Worm (Caenorhabditis elegans): Measurements from ENCODE around the gene C55A6.4.

The C55A6.4 gene

DNA sequence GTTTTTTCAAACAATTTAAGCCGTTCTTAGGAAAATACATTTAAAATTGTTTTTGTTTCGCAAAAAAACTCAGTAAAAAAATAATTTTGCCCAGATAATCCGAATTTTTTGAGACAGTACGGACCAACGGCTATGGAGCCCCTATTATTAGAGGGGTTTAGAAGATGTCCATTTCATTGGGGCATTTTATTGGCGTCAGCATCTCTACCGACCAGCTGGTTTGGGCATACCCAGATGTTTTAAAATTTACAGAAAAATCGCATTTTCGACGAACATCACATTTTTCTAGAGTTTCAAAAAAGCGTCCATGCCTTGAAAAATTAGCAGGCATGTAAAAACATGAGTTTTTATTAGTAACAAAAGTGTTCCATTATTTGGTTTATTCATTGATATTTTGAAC lies 23.6 kb upstream of the C55A6.4 start:
- TF ChIP-seq ama-1 (optimal IDR thresholded peaks at IDR 0.05) = peak; percentile 19
- TF ChIP-seq lin-38 (GFP tag; IDR thresholded peaks at IDR 0.05) = peak; percentile 30; the same call in 1 of the 2 replicates
- TF ChIP-seq rbr-2 (tag; optimal IDR thresholded peaks at IDR 0.05) = no peak
- TF ChIP-seq ceh-62 (tag; optimal IDR thresholded peaks at IDR 0.05) = no peak
- 0 out of 2 replicates have a peak, but pooled peaks have one; percentile 53 for TF ChIP-seq madf-9 (GFP tag; conservative IDR thresholded peaks at IDR 0.05)
- TF ChIP-seq gei-8 (GFP tag; optimal IDR thresholded peaks at IDR 0.05) = peak; percentile 52
- no peak for TF ChIP-seq nhr-6 (tag; optimal IDR thresholded peaks at IDR 0.05)
- TF ChIP-seq hlh-11 (tag; optimal IDR thresholded peaks at IDR 0.05) = no peak
- peak; percentile 30; the same call in 1 of the 2 replicates for TF ChIP-seq vab-7 (GFP tag; IDR thresholded peaks at IDR 0.05)
- TF ChIP-seq ceh-20 (GFP tag; IDR thresholded peaks at IDR 0.05) = peak; percentile 42; the same call in 1 of the 2 replicates
- no peak for TF ChIP-seq mxl-2 (GFP tag; conservative IDR thresholded peaks at IDR 0.05)
- TF ChIP-seq pha-4 (GFP tag; IDR thresholded peaks at IDR 0.05) = 0 out of 2 replicates have a peak, but pooled peaks have one; percentile 44
- TF ChIP-seq pha-4 (tag; optimal IDR thresholded peaks at IDR 0.05) = no peak
- no peak for TF ChIP-seq ZK546.5 (tag; optimal IDR thresholded peaks at IDR 0.05)
- 0 out of 2 replicates have a peak, but pooled peaks have one; percentile 35 for TF ChIP-seq Y48G9A.11 (GFP tag; IDR thresholded peaks at IDR 0.05)
- TF ChIP-seq lim-7 (GFP tag; IDR thresholded peaks at IDR 0.05) = peak; percentile 67
- 0 out of 2 replicates have a peak, but pooled peaks have one; percentile 39 for TF ChIP-seq arid-1 (GFP tag; conservative IDR thresholded peaks at IDR 0.05)
- no peak for TF ChIP-seq spr-3 (GFP tag; optimal IDR thresholded peaks at IDR 0.05)
- no peak for TF ChIP-seq ceh-28 (tag; optimal IDR thresholded peaks at IDR 0.05)
- 0 out of 2 replicates have a peak, but pooled peaks have one; percentile 6 for TF ChIP-seq snpc-1.2 (GFP tag; IDR thresholded peaks at IDR 0.05)
- TF ChIP-seq ces-1 (GFP tag; optimal IDR thresholded peaks at IDR 0.05) = no peak
- TF ChIP-seq dmd-9 (GFP tag; IDR thresholded peaks at IDR 0.05) = 0 out of 2 replicates have a peak, but pooled peaks have one; percentile 36
- peak; percentile 82; the same call in 1 of the 2 replicates for TF ChIP-seq D1046.2 (GFP tag; IDR thresholded peaks at IDR 0.05)
- TF ChIP-seq hmg-1.1 (GFP tag; IDR thresholded peaks at IDR 0.05) = 0 out of 2 replicates have a peak, but pooled peaks have one; percentile 33
- TF ChIP-seq hif-1 (tag; optimal IDR thresholded peaks at IDR 0.05) = peak in 1 of 2 experiments; percentile 64
- no peak; the same call in 1 of the 2 replicates for TF ChIP-seq lin-29 (GFP tag; IDR thresholded peaks at IDR 0.05)
- TF ChIP-seq unc-39 (tag; optimal IDR thresholded peaks at IDR 0.05) = no peak
- TF ChIP-seq mdt-29 (GFP tag; IDR thresholded peaks at IDR 0.05) = 0 out of 2 replicates have a peak, but pooled peaks have one; percentile 5
- TF ChIP-seq daf-19 (GFP tag; conservative IDR thresholded peaks at IDR 0.05) = no peak
- TF ChIP-seq tra-1 (GFP tag; IDR thresholded peaks at IDR 0.05) = 0 out of 2 replicates have a peak, but pooled peaks have one; percentile 9
- no peak for TF ChIP-seq nhr-237 (tag; optimal IDR thresholded peaks at IDR 0.05)

DNA sequence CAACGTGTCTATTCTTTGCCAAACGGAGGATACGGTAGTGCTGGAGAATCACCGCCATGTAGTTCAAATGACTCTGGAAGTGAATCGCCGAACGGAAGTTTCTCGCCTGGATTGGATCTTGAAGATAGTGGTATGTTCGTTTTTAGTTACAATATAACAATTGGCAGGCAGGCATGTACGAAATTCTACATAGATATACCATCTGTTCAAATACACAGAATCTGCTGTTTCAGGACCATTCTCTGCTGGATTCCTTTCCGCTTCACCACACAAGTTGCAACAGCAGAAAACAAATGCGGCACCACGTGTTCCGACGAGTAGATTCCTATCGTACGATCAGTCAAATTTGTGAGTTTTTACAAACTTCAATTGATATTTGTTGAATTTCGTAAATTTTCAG lies 21.8 kb upstream of the C55A6.4 start:
- no peak for TF ChIP-seq zfp-3 (GFP tag; conservative IDR thresholded peaks at IDR 0.05)
- no peak for TF ChIP-seq mdt-29 (GFP tag; IDR thresholded peaks at IDR 0.05)
- no peak for TF ChIP-seq ceh-62 (tag; optimal IDR thresholded peaks at IDR 0.05)
- peak; percentile 15 for TF ChIP-seq skn-1 (tag; optimal IDR thresholded peaks at IDR 0.05)
- no peak for TF ChIP-seq hlh-11 (tag; optimal IDR thresholded peaks at IDR 0.05)
- TF ChIP-seq mdl-1 (tag; optimal IDR thresholded peaks at IDR 0.05) = no peak
- TF ChIP-seq T20F7.1 (GFP tag; optimal IDR thresholded peaks at IDR 0.05) = no peak
- TF ChIP-seq unc-62 (GFP tag; optimal IDR thresholded peaks at IDR 0.05 in 1 of 2) = peak in 1 of 2 experiments; percentile 97
- TF ChIP-seq unc-62 (tag; optimal IDR thresholded peaks at IDR 0.05) = no peak
- no peak for TF ChIP-seq F37D6.2 (tag; optimal IDR thresholded peaks at IDR 0.05)
- no peak for TF ChIP-seq T26A8.4 (GFP tag; IDR thresholded peaks at IDR 0.05)
- no peak for TF ChIP-seq Y75B8A.6 (GFP tag; IDR thresholded peaks at IDR 0.05)
- TF ChIP-seq hmg-1.1 (GFP tag; IDR thresholded peaks at IDR 0.05) = no peak
- TF ChIP-seq dpl-1 (GFP tag; optimal IDR thresholded peaks at IDR 0.05) = no peak
- TF ChIP-seq tag-97 (GFP tag; IDR thresholded peaks at IDR 0.05) = no peak

All from whole organism, L4 larva.